Fruit fly (Drosophila melanogaster): Measurements from ENCODE around the gene CG32263.

CG32263 gene

DNA sequence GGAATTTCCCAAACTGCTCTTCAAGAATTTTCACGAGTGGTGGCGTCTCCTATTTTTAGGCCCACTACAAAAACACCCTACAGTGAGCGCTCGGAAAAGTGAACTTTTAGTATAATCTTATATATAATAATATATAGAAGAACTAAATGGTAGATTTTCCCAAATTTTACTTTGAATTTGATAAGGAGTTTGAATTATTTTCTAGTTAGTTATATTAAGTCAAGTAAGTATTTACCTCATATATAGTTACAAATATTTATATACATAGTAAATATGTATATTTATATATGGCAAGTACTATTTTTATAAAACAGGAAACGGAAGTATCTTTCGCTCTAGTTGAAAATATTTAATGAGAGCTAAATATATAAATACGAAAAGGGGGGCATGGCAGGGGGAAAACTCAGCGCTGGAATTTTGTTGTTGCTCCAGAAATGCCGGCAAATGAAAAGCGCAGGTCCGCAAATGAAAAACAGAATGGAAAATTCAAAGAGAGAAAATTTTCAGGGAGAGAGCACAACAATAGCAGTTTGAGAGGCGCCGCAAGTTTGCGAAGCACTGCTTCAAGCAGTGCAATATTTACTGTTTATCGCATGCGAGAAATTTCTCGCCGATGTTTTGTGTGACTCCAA is 22.0 kb downstream of the CG32263 start (continued):
- TF ChIP-seq lab (GFP tag; optimal IDR thresholded peaks at IDR 0.05) (no peak), run (tag; optimal IDR thresholded peaks at IDR 0.05) (no peak), PHDP (tag; optimal IDR thresholded peaks at IDR 0.05) (peak; percentile 55), gce (GFP tag; IDR thresholded peaks at IDR 0.05) (no peak), CG18011 (GFP tag; optimal IDR thresholded peaks at IDR 0.05) (no peak), Jarid2 (GFP tag; optimal IDR thresholded peaks at IDR 0.05) (no peak), Lhr (GFP tag; optimal IDR thresholded peaks at IDR 0.05) (no peak), fd64A (GFP tag; optimal IDR thresholded peaks at IDR 0.05) (no peak), CG33557 (GFP tag; optimal IDR thresholded peaks at IDR 0.05) (no peak), sens-2 (GFP tag; IDR thresholded peaks at IDR 0.05) (no peak), CG14441 (GFP tag; IDR thresholded peaks at IDR 0.05) (no peak), bowl (GFP tag; IDR thresholded peaks at IDR 0.05) (no peak), knrl (GFP tag; IDR thresholded peaks at IDR 0.05; ENCODE audit: partially characterized antibody) (peak; percentile 79), chn (GFP tag; optimal IDR thresholded peaks at IDR 0.05) (no peak), ind (GFP tag; optimal IDR thresholded peaks at IDR 0.05) (no peak), Ravus (GFP tag; IDR thresholded peaks at IDR 0.05) (no peak), grau (tag; optimal IDR thresholded peaks at IDR 0.05) (peak; percentile 92), NfI (GFP tag; optimal IDR thresholded peaks at IDR 0.05) (peak; percentile 52), corto (GFP tag; optimal IDR thresholded peaks at IDR 0.05) (no peak), lmd (GFP tag; IDR thresholded peaks at IDR 0.05) (no peak), salm (tag; optimal IDR thresholded peaks at IDR 0.05) (no peak), h (optimal IDR thresholded peaks at IDR 0.05) (no peak), CG34422 (GFP tag; IDR thresholded peaks at IDR 0.05) (peak; percentile 71; the same call in 1 of the 3 replicates), CG1792 (GFP tag; optimal IDR thresholded peaks at IDR 0.05) (no peak), ato (GFP tag; IDR thresholded peaks at IDR 0.05; ENCODE audit: partially characterized antibody) (peak; percentile 61; the same call in 1 of the 2 replicates), CG34376 (GFP tag; optimal IDR thresholded peaks at IDR 0.05) (no peak), Lim3 (GFP tag; IDR thresholded peaks at IDR 0.05) (no peak), Gsc (GFP tag; IDR thresholded peaks at IDR 0.05) (no peak), Bgb (GFP tag; IDR thresholded peaks at IDR 0.05; ENCODE audit: partially characterized antibody) (peak; percentile 84), CG6175 (GFP tag; IDR thresholded peaks at IDR 0.05) (no peak), usp (GFP tag; optimal IDR thresholded peaks at IDR 0.05) (no peak), da (GFP tag; optimal IDR thresholded peaks at IDR 0.05) (no peak), CG7271 (tag; optimal IDR thresholded peaks at IDR 0.05) (no peak), crp (GFP tag; optimal IDR thresholded peaks at IDR 0.05) (no peak), HmgD (GFP tag; optimal IDR thresholded peaks at IDR 0.05) (peak; percentile 9), unc-4 (GFP tag; IDR thresholded peaks at IDR 0.05; ENCODE audit: partially characterized antibody) (peak; percentile 54), crol (GFP tag; IDR thresholded peaks at IDR 0.05) (peak; percentile 79), sr (GFP tag; IDR thresholded peaks at IDR 0.05) (no peak), CG17328 (GFP tag; IDR thresholded peaks at IDR 0.05) (no peak), ERR (GFP tag; optimal IDR thresholded peaks at IDR 0.05) (no peak), MTF-1 (GFP tag; optimal IDR thresholded peaks at IDR 0.05; ENCODE audit: borderline replicate concordance) (no peak), CG13775 (GFP tag; optimal IDR thresholded peaks at IDR 0.05) (peak; percentile 16), sim (GFP tag; IDR thresholded peaks at IDR 0.05) (no peak), Dip2 (GFP tag; IDR thresholded peaks at IDR 0.05) (no peak), CG11085 (GFP tag; IDR thresholded peaks at IDR 0.05) (no peak), CG11695 (GFP tag; IDR thresholded peaks at IDR 0.05) (no peak), pnt (GFP tag; optimal IDR thresholded peaks at IDR 0.05) (no peak), CG2116 (GFP tag; optimal IDR thresholded peaks at IDR 0.05) (no peak), CG6683 (GFP tag; optimal IDR thresholded peaks at IDR 0.05) (no peak), jumu (GFP tag; optimal IDR thresholded peaks at IDR 0.05) (no peak), Elba2 (GFP tag; optimal IDR thresholded peaks at IDR 0.05) (no peak)

All from whole organism, embryonic.